Worm (Caenorhabditis elegans) whole organism, late embryonic: ENCODE data around the gene pqn-53.

Experiments used
- C08G9.2 ChIP-seq: sonication (generic microtip); optimal IDR thresholded peaks from 2 replicates; lab custom pipeline; 2016; ENCODE audit warnings: mild to moderate bottlenecking, missing genetic modification characterization, moderate library complexity, missing compliant biosample characterization
- C38D4.7 ChIP-seq: fragments of 200-800 bp; sonication (Bioruptor generic); optimal IDR thresholded peaks from 2 replicates; lab custom pipeline; 2018; ENCODE audit warnings: mild to moderate bottlenecking, missing genetic modification characterization, moderate library complexity, missing compliant biosample characterization
- F13H6.1 ChIP-seq: sonication (generic microtip); optimal IDR thresholded peaks from 2 replicates; lab custom pipeline; 2016; ENCODE audit warnings: missing genetic modification characterization, missing compliant biosample characterization
- K09A11.1 ChIP-seq: sonication (generic microtip); optimal IDR thresholded peaks from 2 replicates; lab custom pipeline; 2017; ENCODE audit warnings: antibody characterized with exemption, mild to moderate bottlenecking, missing genetic modification characterization, missing compliant biosample characterization; ENCODE audit not compliant: insufficient read depth
- T23F11.4 ChIP-seq: fragments of 200-800 bp; sonication (Bioruptor generic); optimal IDR thresholded peaks from 2 replicates; lab custom pipeline; 2018; ENCODE audit warnings: mild to moderate bottlenecking, missing genetic modification characterization, missing compliant biosample characterization
- ama-1 ChIP-seq: fragments of 150-350 bp; optimal IDR thresholded peaks from 2 replicates; lab custom pipeline; 2014
- ceh-14 ChIP-seq: sonication (generic microtip); optimal IDR thresholded peaks from 2 replicates; lab custom pipeline; 2016; ENCODE audit warnings: missing genotype, missing genetic modification characterization, missing compliant biosample characterization
- ceh-18 ChIP-seq: sonication (generic microtip); optimal IDR thresholded peaks from 2 replicates; lab custom pipeline; 2016; ENCODE audit warnings: missing genetic modification characterization, missing compliant biosample characterization
- ceh-2 ChIP-seq: sonication (generic microtip); optimal IDR thresholded peaks from 2 replicates; lab custom pipeline; 2016; ENCODE audit warnings: missing genotype, missing genetic modification characterization, missing compliant biosample characterization
- ceh-31 ChIP-seq: sonication (generic microtip); optimal IDR thresholded peaks from 2 replicates; lab custom pipeline; 2016; ENCODE audit warnings: missing genetic modification characterization, missing compliant biosample characterization
- ceh-34 ChIP-seq: sonication (generic microtip); optimal IDR thresholded peaks from 2 replicates; lab custom pipeline; 2016; ENCODE audit warnings: mild to moderate bottlenecking, missing genetic modification characterization, missing compliant biosample characterization
- ceh-45 ChIP-seq: fragments of 200-800 bp; sonication (Bioruptor generic); IDR thresholded peaks from 2 replicates; pipeline ENCODE4 v1.3.6; 2022; ENCODE audit warnings: missing genetic modification reagents, missing genetic modification characterization, missing compliant biosample characterization
- ceh-48 ChIP-seq: sonication (generic microtip); optimal IDR thresholded peaks from 2 replicates; lab custom pipeline; 2016; ENCODE audit warnings: missing genetic modification characterization, inconsistent platforms, missing compliant biosample characterization
- ceh-6 ChIP-seq: fragments of 200-800 bp; sonication (Bioruptor generic); optimal IDR thresholded peaks from 2 replicates; lab custom pipeline; 2018; ENCODE audit warnings: mild to moderate bottlenecking, missing genetic modification characterization, missing compliant biosample characterization
- dmd-4 ChIP-seq: sonication (generic microtip); optimal IDR thresholded peaks from 2 replicates; lab custom pipeline; 2016; ENCODE audit warnings: borderline replicate concordance, missing genetic modification characterization, missing compliant biosample characterization
- elt-4 ChIP-seq: sonication (generic microtip); optimal IDR thresholded peaks from 2 replicates; lab custom pipeline; 2016; ENCODE audit warnings: missing genetic modification characterization, missing compliant biosample characterization
- fkh-10 ChIP-seq: fragments of 150-350 bp; optimal IDR thresholded peaks from 2 replicates; lab custom pipeline; 2014; ENCODE audit warnings: missing biosample characterization, missing genetic modification reagents, missing genetic modification characterization
- fkh-6 ChIP-seq: sonication (generic microtip); optimal IDR thresholded peaks from 2 replicates; lab custom pipeline; 2016; ENCODE audit warnings: missing genetic modification characterization, missing compliant biosample characterization
- hlh-15 ChIP-seq: sonication (generic microtip); optimal IDR thresholded peaks from 2 replicates; lab custom pipeline; 2016; ENCODE audit warnings: missing genetic modification characterization, missing compliant biosample characterization
- hlh-6 ChIP-seq: sonication (generic microtip); optimal IDR thresholded peaks from 2 replicates; lab custom pipeline; 2016; ENCODE audit warnings: missing genotype, missing genetic modification characterization, missing compliant biosample characterization
- hlh-8 ChIP-seq: sonication (generic microtip); optimal IDR thresholded peaks from 2 replicates; lab custom pipeline; 2016; ENCODE audit warnings: missing genotype, missing genetic modification characterization, missing compliant biosample characterization
- lim-6 ChIP-seq: sonication (generic microtip); optimal IDR thresholded peaks from 2 replicates; lab custom pipeline; 2016; ENCODE audit warnings: missing genetic modification characterization, missing compliant biosample characterization
- madf-2 ChIP-seq: sonication (generic microtip); optimal IDR thresholded peaks from 2 replicates; lab custom pipeline; 2017; ENCODE audit warnings: missing genetic modification characterization, missing compliant biosample characterization
- mec-3 ChIP-seq: sonication (generic microtip); optimal IDR thresholded peaks from 2 replicates; lab custom pipeline; 2016; ENCODE audit warnings: borderline replicate concordance, missing genetic modification characterization, missing compliant biosample characterization
- nfya-1 ChIP-seq: sonication (generic microtip); optimal IDR thresholded peaks from 2 replicates; lab custom pipeline; 2017; ENCODE audit warnings: missing genetic modification characterization, mild to moderate bottlenecking, missing compliant biosample characterization, antibody characterized with exemption, moderate library complexity
- nhr-232 ChIP-seq: sonication (generic microtip); optimal IDR thresholded peaks from 2 replicates; lab custom pipeline; 2016; ENCODE audit warnings: missing genetic modification characterization, missing compliant biosample characterization
- odd-2 ChIP-seq: sonication (generic microtip); optimal IDR thresholded peaks from 2 replicates; lab custom pipeline; 2017; ENCODE audit warnings: antibody characterized with exemption, mild to moderate bottlenecking, missing genetic modification characterization, missing compliant biosample characterization
- pax-1 ChIP-seq: fragments of 150-350 bp; optimal IDR thresholded peaks from 2 replicates; lab custom pipeline; 2014; ENCODE audit warnings: missing biosample characterization, missing genetic modification characterization
- pha-2 ChIP-seq: sonication (generic microtip); optimal IDR thresholded peaks from 2 replicates; lab custom pipeline; 2017; ENCODE audit warnings: mild to moderate bottlenecking, missing genetic modification characterization, missing compliant biosample characterization
- pha-4 ChIP-seq: fragments of 150-350 bp; optimal IDR thresholded peaks from 2 replicates; lab custom pipeline; 2018; ENCODE audit warnings: missing biosample characterization, missing genetic modification reagents, missing genetic modification characterization
- pqm-1 ChIP-seq: sonication (generic microtip); optimal IDR thresholded peaks from 2 replicates; lab custom pipeline; 2016; ENCODE audit warnings: missing genetic modification characterization, missing compliant biosample characterization
- pros-1 ChIP-seq: fragments of 150-350 bp; optimal IDR thresholded peaks from 2 replicates; lab custom pipeline; 2014; ENCODE audit warnings: missing biosample characterization, missing genetic modification reagents, missing genetic modification characterization
- ref-2 ChIP-seq: sonication (generic microtip); optimal IDR thresholded peaks from 2 replicates; lab custom pipeline; 2016; ENCODE audit warnings: missing genetic modification characterization, missing compliant biosample characterization
- sdc-2 ChIP-seq: sonication (generic microtip); optimal IDR thresholded peaks from 2 replicates; lab custom pipeline; 2016; ENCODE audit warnings: missing genotype, missing genetic modification characterization, missing compliant biosample characterization
- sox-2 ChIP-seq: fragments of 200-800 bp; sonication (Bioruptor generic); IDR thresholded peaks from 2 replicates; pipeline ENCODE4 v1.3.6; 2022; ENCODE audit warnings: missing genetic modification reagents, missing genetic modification characterization, missing compliant biosample characterization
- syd-9 ChIP-seq: sonication (generic microtip); optimal IDR thresholded peaks from 2 replicates; lab custom pipeline; 2016; ENCODE audit warnings: mild to moderate bottlenecking, missing genetic modification characterization, moderate library complexity, missing compliant biosample characterization
- tbx-2 ChIP-seq: sonication (generic microtip); optimal IDR thresholded peaks from 2 replicates; lab custom pipeline; 2016; ENCODE audit warnings: missing genetic modification characterization, missing compliant biosample characterization
- unc-42 ChIP-seq: sonication (generic microtip); optimal IDR thresholded peaks from 2 replicates; lab custom pipeline; 2016; ENCODE audit warnings: missing genotype, missing genetic modification characterization, missing compliant biosample characterization
- unc-55 ChIP-seq: sonication (generic microtip); optimal IDR thresholded peaks from 2 replicates; lab custom pipeline; 2017; ENCODE audit warnings: missing biosample characterization, missing genetic modification reagents, missing genetic modification characterization
- unc-86 ChIP-seq: sonication (generic microtip); optimal IDR thresholded peaks from 2 replicates; lab custom pipeline; 2016; ENCODE audit warnings: missing genetic modification characterization, missing compliant biosample characterization

The pqn-53 gene

ce11 chrV:12045132-12045531 lies 20.1 kb downstream of the pqn-53 start, which contains the start of gene F10C2.5:
Gene F10C2.5, plus strand, starts transcription at chrV:12045432.
- no peak for TF ChIP-seq nhr-232 (tag; lab: Kevin White, UChicago)
- TF ChIP-seq ceh-2 (tag; lab: Kevin White, UChicago), result no peak
- no peak for TF ChIP-seq syd-9 (tag; lab: Kevin White, UChicago)
- TF ChIP-seq pha-2 (tag; lab: Kevin White, UChicago), result no peak
- no peak for TF ChIP-seq hlh-8 (tag; lab: Kevin White, UChicago)
- no peak for TF ChIP-seq T23F11.4 (GFP tag; lab: Kevin White, UChicago)
- no peak for TF ChIP-seq fkh-10 (GFP tag; lab: Kevin White, UChicago)
- TF ChIP-seq ama-1, result no peak
- no peak for TF ChIP-seq K09A11.1
- TF ChIP-seq madf-2, result no peak
- no peak for TF ChIP-seq sdc-2
- TF ChIP-seq elt-4 (tag; lab: Kevin White, UChicago), result no peak
- no peak for TF ChIP-seq unc-86 (tag; lab: Kevin White, UChicago)
- TF ChIP-seq ceh-14 (tag; lab: Kevin White, UChicago), result no peak
- TF ChIP-seq fkh-6, result no peak
- TF ChIP-seq hlh-15 (tag; lab: Kevin White, UChicago), result no peak
- no peak for TF ChIP-seq pax-1 (tag; lab: Kevin White, UChicago)
- TF ChIP-seq, all 69 proteins: peak for 0

- TF ChIP-seq unc-55 (GFP tag; lab: Kevin White, UChicago), result peak; percentile 40
- peak; percentile 12 for TF ChIP-seq nfya-1 (tag; lab: Kevin White, UChicago)
- TF ChIP-seq nhr-232 (tag; lab: Kevin White, UChicago), result no peak
- TF ChIP-seq ceh-48 (tag; lab: Kevin White, UChicago), result peak; percentile 28
Observed at ce11 chrV:12040823-12041606, 24.2 kb downstream of the pqn-53 start, which contains the start of the genes kup-1 and F10C2.4. Gene kup-1, minus strand, starts transcription at chrV:12040873. Gene F10C2.4, plus strand, starts transcription at chrV:12041556.

ce11 chrV:12039755-12040154 lies 25.4 kb downstream of the pqn-53 start:
- TF ChIP-seq odd-2 (tag; lab: Kevin White, UChicago) (no peak), hlh-6 (tag; lab: Kevin White, UChicago) (no peak), ref-2 (tag; lab: Kevin White, UChicago) (peak; percentile 35), pros-1 (tag; lab: Kevin White, UChicago) (peak; percentile 3), sox-2 (peak; percentile 38), ceh-31 (tag; lab: Kevin White, UChicago) (peak; percentile 38), ceh-34 (tag; lab: Kevin White, UChicago) (peak; percentile 23), dmd-4 (tag; lab: Kevin White, UChicago) (peak; percentile 2), ceh-2 (tag; lab: Kevin White, UChicago) (peak; percentile 12)

ce11 chrV:12038783-12039182 lies 26.4 kb downstream of the pqn-53 start:
- TF ChIP-seq unc-42 (tag; lab: Kevin White, UChicago), result no peak
- no peak for TF ChIP-seq ceh-6
- peak; percentile 46 for TF ChIP-seq pros-1 (tag; lab: Kevin White, UChicago)
- peak; percentile 44 for TF ChIP-seq ceh-31 (tag; lab: Kevin White, UChicago)
- TF ChIP-seq pha-4 (tag; lab: Kevin White, UChicago), result no peak
- TF ChIP-seq ceh-2 (tag; lab: Kevin White, UChicago), result peak; percentile 42
- no peak for TF ChIP-seq mec-3 (tag; lab: Kevin White, UChicago)
- TF ChIP-seq hlh-15 (tag; lab: Kevin White, UChicago), result no peak
- peak; percentile 56 for TF ChIP-seq sdc-2
- TF ChIP-seq tbx-2 (tag; lab: Kevin White, UChicago), result peak; percentile 65
- no peak for TF ChIP-seq ceh-48 (tag; lab: Kevin White, UChicago)
- no peak for TF ChIP-seq odd-2 (tag; lab: Kevin White, UChicago)
- peak; percentile 25 for TF ChIP-seq ref-2 (tag; lab: Kevin White, UChicago)
- TF ChIP-seq C08G9.2 (tag; lab: Kevin White, UChicago), result peak; percentile 34
- TF ChIP-seq hlh-8 (tag; lab: Kevin White, UChicago), result no peak
- no peak for TF ChIP-seq fkh-6
- TF ChIP-seq ceh-18 (tag; lab: Kevin White, UChicago), result peak; percentile 10
- TF ChIP-seq madf-2, result no peak
- TF ChIP-seq unc-55 (GFP tag; lab: Kevin White, UChicago), result no peak
- TF ChIP-seq hlh-6 (tag; lab: Kevin White, UChicago), result peak; percentile 26
- no peak for TF ChIP-seq ceh-45 (GFP tag; lab: Robert Waterston, UW)
- no peak for TF ChIP-seq lim-6 (tag; lab: Kevin White, UChicago)
- peak; percentile 51 for TF ChIP-seq syd-9 (tag; lab: Kevin White, UChicago)
- no peak for TF ChIP-seq C38D4.7 (GFP tag; lab: Kevin White, UChicago)
- TF ChIP-seq F13H6.1 (tag; lab: Kevin White, UChicago), result peak; percentile 33
- no peak for TF ChIP-seq pha-2 (tag; lab: Kevin White, UChicago)
- TF ChIP-seq sox-2, result no peak
- TF ChIP-seq ceh-34 (tag; lab: Kevin White, UChicago), result peak; percentile 37
- TF ChIP-seq pqm-1 (tag; lab: Kevin White, UChicago), result no peak
